Worm (Caenorhabditis elegans) whole organism, L4 larva: ENCODE measurements around the gene gmeb-1.
A peak's percentile ranks its signal among the peaks of the same experiment; 100 is the strongest.

ENCODE experiments used
- T20F7.1 ChIP-seq: fragments of 200-800 bp; sonication (Bioruptor generic); optimal IDR thresholded peaks from 2 replicates; lab custom pipeline; 2018; ENCODE audit warnings: mild to moderate bottlenecking, missing genetic modification characterization, missing compliant biosample characterization
- T26A8.4 ChIP-seq: fragments of 200-800 bp; sonication (Bioruptor generic); IDR thresholded peaks from 2 replicates; pipeline ENCODE4 v1.3.6; 2022; ENCODE audit warnings: missing genetic modification characterization, missing compliant biosample characterization
- Y5F2A.4 ChIP-seq: fragments of 200-800 bp; sonication (Bioruptor generic); optimal IDR thresholded peaks from 2 replicates; lab custom pipeline; 2018; ENCODE audit warnings: mild to moderate bottlenecking, missing genetic modification characterization, missing compliant biosample characterization
- aha-1 ChIP-seq: fragments of 150-350 bp; peaks from one replicate; lab custom pipeline; 2014; ENCODE audit warnings: missing biosample characterization, missing genetic modification characterization
- aly-2 ChIP-seq: sonication (generic microtip); optimal IDR thresholded peaks from 2 replicates; lab custom pipeline; 2018; ENCODE audit warnings: missing biosample characterization, missing genetic modification characterization
- ama-1 ChIP-seq: fragments of 150-350 bp; optimal IDR thresholded peaks from 2 replicates; lab custom pipeline; 2014; ENCODE audit warnings: inconsistent platforms, mixed read lengths
- arid-1 ChIP-seq: fragments of 200-800 bp; sonication (Bioruptor generic); conservative IDR thresholded peaks from 2 replicates; pipeline ENCODE4 v1.3.6; 2022; ENCODE audit warnings: missing genetic modification reagents, missing genetic modification characterization, missing compliant biosample characterization
- ceh-44 ChIP-seq: fragments of 200-800 bp; sonication (Bioruptor generic); IDR thresholded peaks from 2 replicates; pipeline ENCODE4 v1.3.6; 2022; ENCODE audit warnings: missing genetic modification reagents, missing genetic modification characterization, missing compliant biosample characterization
- ceh-82 ChIP-seq: sonication (generic microtip); optimal IDR thresholded peaks from 2 replicates; lab custom pipeline; 2017; ENCODE audit warnings: missing biosample characterization, missing genetic modification characterization
- ces-1 ChIP-seq: fragments of 150-350 bp; sonication (generic microtip); optimal IDR thresholded peaks from 4 replicates; lab custom pipeline; 2014; ENCODE audit warnings: missing biosample characterization, missing genetic modification reagents, missing genetic modification characterization
- daf-8 ChIP-seq: fragments of 200-800 bp; sonication (Bioruptor generic); IDR thresholded peaks from 2 replicates; pipeline ENCODE4 v1.3.6; 2022; ENCODE audit warnings: missing genetic modification characterization, missing compliant biosample characterization
- dmd-6 ChIP-seq: fragments of 200-800 bp; sonication (Bioruptor generic); IDR thresholded peaks from 2 replicates; pipeline ENCODE4 v1.3.6; 2022; ENCODE audit warnings: missing genetic modification reagents, missing genetic modification characterization, missing compliant biosample characterization
- duxl-1 ChIP-seq: sonication (generic microtip); optimal IDR thresholded peaks from 2 replicates; lab custom pipeline; 2016; ENCODE audit warnings: mild to moderate bottlenecking, missing genetic modification characterization, moderate library complexity, missing compliant biosample characterization; ENCODE audit not compliant: poor library complexity
- dve-1 ChIP-seq: sonication (generic microtip); optimal IDR thresholded peaks from 2 replicates; lab custom pipeline; 2017; ENCODE audit warnings: antibody characterized with exemption, mild to moderate bottlenecking, missing genetic modification characterization, missing compliant biosample characterization; ENCODE audit not compliant: insufficient read depth
- hlh-11 ChIP-seq: fragments of 200-800 bp; sonication (Bioruptor generic); optimal IDR thresholded peaks from 2 replicates; lab custom pipeline; 2018; ENCODE audit warnings: mild to moderate bottlenecking, missing genetic modification characterization, missing compliant biosample characterization
- lin-29 ChIP-seq: fragments of 200-800 bp; sonication (Bioruptor generic); IDR thresholded peaks from 2 replicates; pipeline ENCODE4 v1.3.6; 2022; ENCODE audit warnings: missing genetic modification reagents, missing genetic modification characterization, missing compliant biosample characterization
- lin-39 ChIP-seq: fragments of 150-350 bp; optimal IDR thresholded peaks from 2 replicates; lab custom pipeline; 2014; ENCODE audit warnings: missing biosample characterization, missing genetic modification reagents, missing genetic modification characterization
- lsy-2 ChIP-seq, 2 experiments: fragments of 150-350 bp in 1 of 2; sonication (generic microtip) in 1 of 2; optimal IDR thresholded peaks; 2 replicates each; lab custom pipeline; 2014 to 2017; ENCODE audit warnings: missing biosample characterization in 2 of 2, missing genetic modification characterization in 2 of 2
- madf-5 ChIP-seq, 2 experiments: fragments of 200-800 bp; sonication (Bioruptor generic); IDR thresholded peaks; 2 replicates each; pipeline ENCODE4 v1.3.6; 2022; ENCODE audit warnings: missing compliant biosample characterization in 2 of 2, missing genetic modification characterization in 2 of 2
- mep-1 ChIP-seq: fragments of 150-350 bp; sonication (generic microtip); optimal IDR thresholded peaks from 3 replicates; lab custom pipeline; 2014; ENCODE audit warnings: missing biosample characterization, missing genetic modification characterization
- mes-2 ChIP-seq: sonication (generic microtip); optimal IDR thresholded peaks from 2 replicates; lab custom pipeline; 2016; ENCODE audit warnings: missing genotype, mild to moderate bottlenecking, missing genetic modification characterization, missing compliant biosample characterization; ENCODE audit not compliant: poor library complexity, severe bottlenecking
- nhr-11 ChIP-seq: fragments of 150-350 bp; optimal IDR thresholded peaks from 2 replicates; lab custom pipeline; 2014; ENCODE audit warnings: missing biosample characterization, missing genetic modification characterization
- nhr-28 ChIP-seq: fragments of 150-350 bp; optimal IDR thresholded peaks from 2 replicates; lab custom pipeline; 2014; ENCODE audit warnings: missing biosample characterization, missing genetic modification characterization
- nhr-41 ChIP-seq: fragments of 200-800 bp; sonication (Bioruptor generic); IDR thresholded peaks from 2 replicates; pipeline ENCODE4 v1.3.6; 2022; ENCODE audit warnings: missing genetic modification reagents, missing genetic modification characterization, missing compliant biosample characterization
- nhr-42 ChIP-seq: fragments of 200-800 bp; sonication (Bioruptor generic); IDR thresholded peaks from 2 replicates; pipeline ENCODE4 v1.3.6; 2022; ENCODE audit warnings: missing genetic modification characterization, missing compliant biosample characterization
- nhr-48 ChIP-seq: sonication (generic microtip); optimal IDR thresholded peaks from 2 replicates; lab custom pipeline; 2016; ENCODE audit warnings: mild to moderate bottlenecking, missing genetic modification characterization, missing compliant biosample characterization
- nhr-77 ChIP-seq: fragments of 150-350 bp; optimal IDR thresholded peaks from 2 replicates; lab custom pipeline; 2014; ENCODE audit warnings: missing biosample characterization, missing genetic modification characterization
- php-3 ChIP-seq: fragments of 200-800 bp; sonication (Bioruptor generic); IDR thresholded peaks from 2 replicates; pipeline ENCODE4 v1.3.6; 2022; ENCODE audit warnings: missing genetic modification reagents, missing genetic modification characterization, missing compliant biosample characterization
- pqm-1 ChIP-seq: sonication (generic microtip); optimal IDR thresholded peaks from 2 replicates; lab custom pipeline; 2017; ENCODE audit warnings: missing biosample characterization, missing genetic modification characterization
- skn-1 ChIP-seq: fragments of 150-350 bp; optimal IDR thresholded peaks from 2 replicates; lab custom pipeline; 2014; ENCODE audit warnings: missing biosample characterization, missing genetic modification characterization
- zag-1 ChIP-seq: fragments of 150-350 bp; optimal IDR thresholded peaks from 2 replicates; lab custom pipeline; 2014; ENCODE audit warnings: missing biosample characterization, missing genetic modification characterization
- zip-11 ChIP-seq: fragments of 200-800 bp; sonication (Bioruptor generic); IDR thresholded peaks from 2 replicates; pipeline ENCODE4 v1.3.6; 2022; ENCODE audit warnings: missing genetic modification characterization, missing compliant biosample characterization
- ztf-11 ChIP-seq: fragments of 150-350 bp; optimal IDR thresholded peaks from 2 replicates; lab custom pipeline; 2014; ENCODE audit warnings: missing biosample characterization, missing genetic modification characterization
- ztf-7 ChIP-seq: fragments of 150-350 bp; optimal IDR thresholded peaks from 2 replicates; lab custom pipeline; 2014; ENCODE audit warnings: missing biosample characterization, missing genetic modification characterization

gmeb-1 gene

ce11 chrII:43640-44039 lies 24.3 kb downstream of the gmeb-1 start, which contains the start of gene nfyc-1 (continued):
- no peak for TF ChIP-seq zag-1
- TF ChIP-seq skn-1 (tag; lab: Kevin White, UChicago) = no peak
- no peak for TF ChIP-seq lin-39 (tag; lab: Kevin White, UChicago)
- TF ChIP-seq zip-11 (GFP tag; lab: Robert Waterston, UW) = no peak
- no peak for TF ChIP-seq php-3 (GFP tag; lab: Robert Waterston, UW)
- TF ChIP-seq daf-8 (GFP tag; lab: Robert Waterston, UW) = no peak
- no peak for TF ChIP-seq aly-2 (tag; lab: Kevin White, UChicago)
- TF ChIP-seq mes-2 = peak; percentile 84
- no peak for TF ChIP-seq nhr-11 (tag; lab: Kevin White, UChicago)
- TF ChIP-seq lin-29 (GFP tag; lab: Robert Waterston, UW) = no peak
- TF ChIP-seq, all 104 proteins: peak for 19

DNA sequence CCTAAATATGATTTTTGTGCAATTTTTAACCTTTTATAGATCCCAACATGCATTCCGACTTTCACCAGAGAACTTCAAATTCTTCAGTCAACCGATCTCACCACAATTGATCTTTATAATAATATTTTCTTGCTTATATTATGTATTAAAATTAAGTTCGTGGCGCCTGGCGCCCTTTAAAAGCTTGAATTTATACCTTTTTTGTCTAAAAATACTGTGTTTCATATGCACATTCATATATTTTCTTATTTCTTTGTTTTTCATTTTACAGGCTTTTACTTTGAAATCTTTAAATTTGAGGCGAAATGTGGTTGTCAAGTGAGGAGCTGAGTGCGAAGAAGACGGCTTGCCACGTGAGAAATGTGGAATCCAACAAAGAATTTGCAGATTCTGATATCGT lies 25.4 kb downstream of the gmeb-1 start, which contains the start of gene rpoa-49:
TSS of gene rpoa-49 (plus strand) at position 301 of the 400 bp plus-strand sequence.
- TF ChIP-seq ama-1 (lab: Kevin White, UChicago) (peak; percentile 4), ceh-44 (GFP tag; lab: Robert Waterston, UW) (no peak), nhr-48 (tag; lab: Kevin White, UChicago) (no peak), mep-1 (tag; lab: Kevin White, UChicago) (no peak), T26A8.4 (no peak), aha-1 (tag; lab: Kevin White, UChicago) (no peak)

- no peak for TF ChIP-seq ztf-11 (tag; lab: Kevin White, UChicago)
Measured at ce11 chrII:46116-46515, 26.8 kb downstream of the gmeb-1 start, which contains the start of gene rpt-4. Gene rpt-4, minus strand, starts transcription at chrII:46216.

DNA sequence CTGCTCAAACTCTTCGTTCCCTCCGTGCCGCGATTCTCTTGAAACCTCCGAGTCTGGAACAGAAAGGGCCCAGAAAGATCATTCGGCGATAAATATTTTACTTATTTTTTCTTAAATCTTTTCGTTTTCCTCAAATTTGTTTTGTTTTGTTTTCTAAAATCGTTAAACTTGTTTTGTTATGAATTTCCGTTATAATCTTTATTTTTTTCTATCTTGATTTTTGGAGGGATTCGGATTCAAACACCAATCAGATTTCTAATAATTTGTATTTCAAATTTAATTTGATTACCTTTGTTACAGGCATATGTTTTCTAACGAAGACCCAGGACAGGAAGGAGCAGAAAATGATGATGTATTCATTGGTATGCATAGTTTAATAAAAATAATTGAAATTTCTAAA lies 27.9 kb downstream of the gmeb-1 start, which contains the start of gene C23H3.5:
TSS of gene C23H3.5 (plus strand) at position 301 of the 400 bp plus-strand sequence.
- TF ChIP-seq T26A8.4 (no peak), aha-1 (tag; lab: Kevin White, UChicago) (no peak), nhr-41 (no peak), Y5F2A.4 (GFP tag; lab: Kevin White, UChicago) (no peak), duxl-1 (tag; lab: Kevin White, UChicago) (no peak), lsy-2 (tag; optimal IDR thresholded peaks at IDR 0.05; lab: Kevin White, UChicago) (no peak)
- TF ChIP-seq, all 104 proteins: peak for 0

- TF ChIP-seq T20F7.1 (GFP tag; lab: Kevin White, UChicago) (peak; percentile 6), dmd-6 (peak; percentile 25; the same call in 1 of the 2 replicates), nhr-77 (tag; lab: Kevin White, UChicago) (peak; percentile 53), hlh-11 (peak; percentile 53), dve-1 (tag; lab: Kevin White, UChicago) (peak; percentile 45), arid-1 (no peak), ces-1 (no peak), nhr-42 (GFP tag; lab: Robert Waterston, UW) (no peak), mes-2 (peak; percentile 1), madf-5 (GFP tag; IDR thresholded peaks at IDR 0.05; lab: Robert Waterston, UW) (0 out of 4 replicates have a peak, but pooled peaks of 1 of the 2 experiments have one; percentile 46), pqm-1 (tag; lab: Kevin White, UChicago) (peak; percentile 42), ceh-82 (tag; lab: Kevin White, UChicago) (no peak), nhr-28 (peak; percentile 76), ztf-7 (tag; lab: Kevin White, UChicago) (no peak)
Measured at ce11 chrII:50862-51261, 31.5 kb downstream of the gmeb-1 start.
